Fruit fly (Drosophila melanogaster): ENCODE results near the gene Pgd.

The Pgd gene

dm6 chrX:2141854-2142216 lies 3.1 kb upstream of the Pgd start:
- peak; percentile 10 for TF ChIP-seq toe (GFP tag; optimal IDR thresholded peaks at IDR 0.05)
- TF ChIP-seq CG5204 (GFP tag; optimal IDR thresholded peaks at IDR 0.05) = peak; percentile 11
- peak; percentile 15 for TF ChIP-seq CG7045 (GFP tag; optimal IDR thresholded peaks at IDR 0.05)
- peak; percentile 35 for TF ChIP-seq CG12768 (GFP tag; optimal IDR thresholded peaks at IDR 0.05)
- no peak for TF ChIP-seq cnc (optimal IDR thresholded peaks at IDR 0.05)
- peak; percentile 31 for TF ChIP-seq CG33017 (tag; optimal IDR thresholded peaks at IDR 0.05)
- TF ChIP-seq CG1620 (GFP tag; optimal IDR thresholded peaks at IDR 0.05) = peak; percentile 63
- TF ChIP-seq Mnt (GFP tag; optimal IDR thresholded peaks at IDR 0.05) = peak; percentile 90
- no peak for TF ChIP-seq Clk (GFP tag; optimal IDR thresholded peaks at IDR 0.05)
- TF ChIP-seq Crg-1 (GFP tag; optimal IDR thresholded peaks at IDR 0.05) = peak; percentile 49
- TF ChIP-seq kay (GFP tag; ENCODE audit: borderline replicate concordance) = peak; percentile 41
- TF ChIP-seq Hr96 (GFP tag; optimal IDR thresholded peaks at IDR 0.05) = peak; percentile 14
- TF ChIP-seq tj (GFP tag; optimal IDR thresholded peaks at IDR 0.05) = peak; percentile 22
- no peak for TF ChIP-seq ovo (GFP tag; optimal IDR thresholded peaks at IDR 0.05)
- no peak for TF ChIP-seq pad (GFP tag; optimal IDR thresholded peaks at IDR 0.05)
- TF ChIP-seq CG7101 (tag; optimal IDR thresholded peaks at IDR 0.05) = peak; percentile 80
- TF ChIP-seq CG14711 (tag; optimal IDR thresholded peaks at IDR 0.05) = peak; percentile 62
- no peak for TF ChIP-seq bab1 (GFP tag; optimal IDR thresholded peaks at IDR 0.05)
- peak; percentile 63 for TF ChIP-seq CG11617 (GFP tag; optimal IDR thresholded peaks at IDR 0.05)
- peak; percentile 25 for TF ChIP-seq cic (GFP tag; optimal IDR thresholded peaks at IDR 0.05)

DNA sequence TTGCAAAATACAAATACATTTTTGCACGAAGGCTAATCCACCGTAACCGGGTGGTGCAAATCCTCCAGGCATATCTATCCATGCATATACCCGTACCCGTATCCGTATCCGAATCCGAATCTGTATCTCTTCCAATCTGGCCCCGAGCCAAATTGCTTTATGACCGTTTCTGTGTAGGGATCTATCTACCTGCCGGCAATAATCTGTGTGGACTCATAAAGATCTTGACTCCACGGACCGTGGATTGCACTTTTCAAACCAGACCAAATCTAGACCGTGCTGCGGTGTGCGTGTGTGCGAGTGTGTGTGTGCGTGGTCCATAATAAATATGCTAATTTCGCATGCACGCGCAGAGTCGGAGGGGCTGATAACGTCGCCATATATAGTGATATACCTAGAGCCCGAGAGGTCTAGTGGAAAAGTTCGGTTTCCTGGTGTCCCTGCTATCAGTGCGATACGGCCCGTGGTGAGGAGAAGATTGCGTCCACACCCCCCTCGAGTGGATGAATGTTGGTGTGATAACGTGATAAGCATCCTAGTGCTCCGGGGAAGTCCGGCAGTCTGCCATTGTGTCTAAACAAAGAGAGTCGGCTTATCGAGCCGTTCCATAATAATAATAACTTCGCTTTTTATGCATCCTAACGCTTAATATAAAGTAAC lies 2.5 kb upstream of the Pgd start:
- no peak for TF ChIP-seq toe (GFP tag; optimal IDR thresholded peaks at IDR 0.05)
- TF ChIP-seq Mnt (GFP tag; optimal IDR thresholded peaks at IDR 0.05) = peak; percentile 73

- TF ChIP-seq CG14711 (tag; optimal IDR thresholded peaks at IDR 0.05) (no peak), cic (GFP tag; optimal IDR thresholded peaks at IDR 0.05) (no peak), CG7101 (tag; optimal IDR thresholded peaks at IDR 0.05) (no peak), Clk (GFP tag; optimal IDR thresholded peaks at IDR 0.05) (no peak), Hr96 (GFP tag; optimal IDR thresholded peaks at IDR 0.05) (no peak)
Observed at dm6 chrX:2142935-2143312, 2.0 kb upstream of the Pgd start.

- peak; percentile 1 for TF ChIP-seq CG7045 (GFP tag; optimal IDR thresholded peaks at IDR 0.05)
- peak; percentile 80 for TF ChIP-seq kay (GFP tag; ENCODE audit: borderline replicate concordance)
- TF ChIP-seq CG33017 (tag; optimal IDR thresholded peaks at IDR 0.05) = no peak
- TF ChIP-seq CG11617 (GFP tag; optimal IDR thresholded peaks at IDR 0.05) = peak; percentile 78
- TF ChIP-seq tj (GFP tag; optimal IDR thresholded peaks at IDR 0.05) = peak; percentile 38
- no peak for TF ChIP-seq CG14711 (tag; optimal IDR thresholded peaks at IDR 0.05)
- TF ChIP-seq cic (GFP tag; optimal IDR thresholded peaks at IDR 0.05) = no peak
- TF ChIP-seq Mnt (GFP tag; optimal IDR thresholded peaks at IDR 0.05) = peak; percentile 59
- peak; percentile 77 for TF ChIP-seq CG1620 (GFP tag; optimal IDR thresholded peaks at IDR 0.05)
- TF ChIP-seq CG7101 (tag; optimal IDR thresholded peaks at IDR 0.05) = peak; percentile 69
- TF ChIP-seq toe (GFP tag; optimal IDR thresholded peaks at IDR 0.05) = peak; percentile 39
- peak; percentile 68 for TF ChIP-seq Crg-1 (GFP tag; optimal IDR thresholded peaks at IDR 0.05)
- peak; percentile 5 for TF ChIP-seq CG12768 (GFP tag; optimal IDR thresholded peaks at IDR 0.05)
- peak; percentile 32 for TF ChIP-seq ovo (GFP tag; optimal IDR thresholded peaks at IDR 0.05)
- TF ChIP-seq bab1 (GFP tag; optimal IDR thresholded peaks at IDR 0.05) = peak; percentile 79
- TF ChIP-seq CG5204 (GFP tag; optimal IDR thresholded peaks at IDR 0.05) = peak; percentile 61
- TF ChIP-seq pad (GFP tag; optimal IDR thresholded peaks at IDR 0.05) = peak; percentile 94
- TF ChIP-seq Clk (GFP tag; optimal IDR thresholded peaks at IDR 0.05) = no peak
- no peak for TF ChIP-seq cnc (optimal IDR thresholded peaks at IDR 0.05)
- no peak for TF ChIP-seq Hr96 (GFP tag; optimal IDR thresholded peaks at IDR 0.05)
Observed at dm6 chrX:2145690-2146470, 944 bp downstream of the Pgd start.

dm6 chrX:2146574-2146973 lies 1.6 kb downstream of the Pgd start:
- TF ChIP-seq tj (GFP tag; optimal IDR thresholded peaks at IDR 0.05) (no peak), cic (GFP tag; optimal IDR thresholded peaks at IDR 0.05) (peak; percentile 45)

DNA sequence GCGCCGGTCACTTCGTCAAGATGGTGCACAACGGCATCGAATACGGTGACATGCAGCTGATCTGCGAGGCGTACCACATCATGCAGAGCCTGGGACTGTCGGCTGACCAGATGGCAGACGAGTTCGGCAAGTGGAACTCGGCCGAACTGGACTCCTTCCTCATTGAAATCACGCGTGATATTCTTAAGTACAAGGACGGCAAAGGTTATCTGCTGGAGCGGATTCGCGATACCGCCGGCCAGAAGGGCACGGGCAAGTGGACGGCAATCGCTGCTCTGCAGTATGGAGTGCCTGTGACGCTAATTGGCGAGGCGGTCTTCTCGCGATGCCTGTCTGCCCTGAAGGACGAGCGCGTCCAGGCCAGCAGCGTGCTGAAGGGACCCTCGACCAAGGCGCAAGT lies 2.5 kb downstream of the Pgd start:
- TF ChIP-seq CG11617 (GFP tag; optimal IDR thresholded peaks at IDR 0.05) (no peak), bab1 (GFP tag; optimal IDR thresholded peaks at IDR 0.05) (no peak), tj (GFP tag; optimal IDR thresholded peaks at IDR 0.05) (no peak), cnc (optimal IDR thresholded peaks at IDR 0.05) (no peak), Clk (GFP tag; optimal IDR thresholded peaks at IDR 0.05) (no peak), Hr96 (GFP tag; optimal IDR thresholded peaks at IDR 0.05) (no peak), kay (GFP tag; ENCODE audit: borderline replicate concordance) (no peak), CG7045 (GFP tag; optimal IDR thresholded peaks at IDR 0.05) (no peak), CG7101 (tag; optimal IDR thresholded peaks at IDR 0.05) (no peak)

DNA sequence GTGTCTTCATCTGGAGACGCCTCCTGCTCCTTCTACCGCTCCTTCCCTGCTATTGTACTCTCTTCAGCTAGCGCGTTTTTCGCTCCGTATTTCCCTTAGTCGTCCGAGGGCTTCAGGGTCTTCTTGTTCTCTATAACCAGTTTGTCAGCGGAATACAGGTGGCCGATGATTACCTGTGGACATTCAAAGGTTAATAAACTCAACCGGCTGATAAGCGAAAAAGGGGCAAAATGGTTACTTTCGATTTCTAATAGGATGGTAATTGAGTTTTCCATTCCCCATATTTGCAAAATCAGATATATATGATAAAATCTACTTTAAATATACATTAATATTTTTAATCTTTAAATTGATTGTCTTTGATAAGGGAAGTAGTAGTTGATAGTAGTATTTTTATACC lies 3.7 kb downstream of the Pgd start:
- TF ChIP-seq pad (GFP tag; optimal IDR thresholded peaks at IDR 0.05) = no peak
- TF ChIP-seq CG12768 (GFP tag; optimal IDR thresholded peaks at IDR 0.05) = no peak
- TF ChIP-seq cnc (optimal IDR thresholded peaks at IDR 0.05) = no peak
- TF ChIP-seq CG5204 (GFP tag; optimal IDR thresholded peaks at IDR 0.05) = no peak
- TF ChIP-seq Mnt (GFP tag; optimal IDR thresholded peaks at IDR 0.05) = no peak
- no peak for TF ChIP-seq ovo (GFP tag; optimal IDR thresholded peaks at IDR 0.05)
- no peak for TF ChIP-seq CG7101 (tag; optimal IDR thresholded peaks at IDR 0.05)
- TF ChIP-seq tj (GFP tag; optimal IDR thresholded peaks at IDR 0.05) = no peak
- TF ChIP-seq Crg-1 (GFP tag; optimal IDR thresholded peaks at IDR 0.05) = no peak
- TF ChIP-seq CG11617 (GFP tag; optimal IDR thresholded peaks at IDR 0.05) = no peak
- TF ChIP-seq CG14711 (tag; optimal IDR thresholded peaks at IDR 0.05) = no peak

Data from whole organism, adult.